Fruit fly (Drosophila melanogaster) Kc167 (cell line): ENCODE results near the gene CG10116.

Experiments used
- Myc ChIP-seq: fragments of >200 bp; optimal IDR thresholded peaks from 2 replicates; lab custom pipeline; 2017; ENCODE audit warnings: missing external identifiers
- Sin3A ChIP-seq: fragments of >200 bp; optimal IDR thresholded peaks from 2 replicates; lab custom pipeline; 2018; ENCODE audit warnings: missing external identifiers
- h ChIP-seq: fragments of >200 bp; optimal IDR thresholded peaks from 3 replicates; lab custom pipeline; 2018; ENCODE audit warnings: missing external identifiers
- psq ChIP-seq: fragments of >200 bp; optimal IDR thresholded peaks from 2 replicates; lab custom pipeline; 2017; ENCODE audit warnings: missing external identifiers
- ttk ChIP-seq: sonication (Bioruptor generic); optimal IDR thresholded peaks from 2 replicates; lab custom pipeline; 2017; ENCODE audit warnings: missing external identifiers

DNA sequence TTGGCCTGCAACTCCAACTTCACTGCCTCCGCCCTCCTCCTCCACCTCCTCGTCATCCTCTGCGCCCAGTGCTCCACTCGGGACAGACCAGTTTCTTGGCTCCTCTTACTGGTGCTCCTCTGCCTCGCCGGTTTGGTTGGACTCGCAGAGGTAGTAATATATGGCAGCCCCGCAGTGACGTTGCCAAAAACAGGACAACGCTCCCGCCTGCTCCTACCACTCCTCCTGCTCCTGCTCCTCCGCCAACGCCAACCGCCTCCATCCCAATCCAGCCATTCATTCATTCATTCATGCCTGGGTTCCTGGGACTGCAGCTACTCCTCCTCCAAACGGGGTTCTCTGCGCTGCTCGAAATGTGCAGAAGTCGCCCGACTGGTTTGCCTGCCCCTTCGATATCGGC is 42.5 kb upstream of the CG10116 start:
- no peak for TF ChIP-seq Myc (lab: Kevin White, UChicago)
- no peak for TF ChIP-seq Sin3A (lab: Kevin White, UChicago)
- TF ChIP-seq ttk (lab: Kevin White, UChicago) = no peak
- no peak for TF ChIP-seq psq (lab: Kevin White, UChicago)
- TF ChIP-seq h (lab: Kevin White, UChicago) = no peak
